Fruit fly (Drosophila melanogaster) ovary, adult (tissue): ENCODE results near the gene LanA.
A peak's percentile ranks its signal among the peaks of the same experiment; 100 is the strongest.

ENCODE experiments used
- CG17801 ChIP-seq: fragments of 200-800 bp; optimal IDR thresholded peaks from 2 replicates; lab custom pipeline; 2019; ENCODE audit warnings: missing biosample characterization, mild to moderate bottlenecking, missing genetic modification characterization, moderate library complexity; ENCODE audit not compliant: partially characterized antibody

The LanA gene

DNA sequence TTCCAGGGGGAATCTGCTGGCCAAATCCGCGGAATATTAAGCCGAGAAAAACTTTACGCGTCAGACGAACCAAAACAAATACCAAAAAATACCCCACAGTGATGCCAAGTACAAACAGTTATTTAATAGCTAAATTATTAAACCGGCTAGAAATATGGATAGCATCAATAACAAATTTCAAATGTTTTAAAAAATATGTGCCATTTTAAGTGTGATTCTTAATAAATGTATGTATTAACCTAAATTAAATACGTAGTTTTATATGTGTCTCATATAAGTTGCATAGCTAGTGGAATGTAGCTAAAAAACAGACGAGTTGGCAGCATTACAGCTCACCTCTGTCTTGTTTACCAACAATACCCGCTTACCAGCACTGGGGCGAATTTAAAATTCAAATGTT, 36.0 kb downstream of the LanA start, which contains the start of gene CG10274:
Gene CG10274, minus strand, starts transcription at position 54 of the 400 bp plus-strand sequence.
- TF ChIP-seq CG17801 (GFP tag; lab: Kevin White, UChicago) = peak; percentile 61

DNA sequence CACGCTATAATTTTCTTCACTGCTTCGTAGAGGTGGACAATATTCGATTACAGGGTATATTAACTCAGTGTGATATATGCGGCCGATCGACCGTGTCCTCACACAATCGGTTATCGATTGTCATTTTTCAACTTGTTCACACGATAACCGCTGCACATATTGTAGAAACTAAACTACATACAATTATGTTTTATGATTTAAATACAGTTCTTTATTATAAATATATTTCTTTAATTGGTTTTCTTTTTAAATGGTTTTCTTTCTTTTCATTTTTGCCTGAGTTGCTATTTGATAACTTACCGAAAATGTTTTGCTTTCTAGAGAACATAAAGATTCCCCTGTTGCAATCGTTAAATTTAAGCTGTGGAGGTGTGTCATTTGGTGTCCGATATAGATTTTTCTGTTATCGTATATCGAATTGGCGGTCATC, 44.0 kb downstream of the LanA start, which contains the start of the genes fmt and CG7376:
Gene fmt, minus strand, starts transcription at position 55 of the 430 bp plus-strand sequence.
Gene CG7376, plus strand, starts transcription at position 423 of the 430 bp plus-strand sequence.
- TF ChIP-seq CG17801 (GFP tag; lab: Kevin White, UChicago) = peak; percentile 36

DNA sequence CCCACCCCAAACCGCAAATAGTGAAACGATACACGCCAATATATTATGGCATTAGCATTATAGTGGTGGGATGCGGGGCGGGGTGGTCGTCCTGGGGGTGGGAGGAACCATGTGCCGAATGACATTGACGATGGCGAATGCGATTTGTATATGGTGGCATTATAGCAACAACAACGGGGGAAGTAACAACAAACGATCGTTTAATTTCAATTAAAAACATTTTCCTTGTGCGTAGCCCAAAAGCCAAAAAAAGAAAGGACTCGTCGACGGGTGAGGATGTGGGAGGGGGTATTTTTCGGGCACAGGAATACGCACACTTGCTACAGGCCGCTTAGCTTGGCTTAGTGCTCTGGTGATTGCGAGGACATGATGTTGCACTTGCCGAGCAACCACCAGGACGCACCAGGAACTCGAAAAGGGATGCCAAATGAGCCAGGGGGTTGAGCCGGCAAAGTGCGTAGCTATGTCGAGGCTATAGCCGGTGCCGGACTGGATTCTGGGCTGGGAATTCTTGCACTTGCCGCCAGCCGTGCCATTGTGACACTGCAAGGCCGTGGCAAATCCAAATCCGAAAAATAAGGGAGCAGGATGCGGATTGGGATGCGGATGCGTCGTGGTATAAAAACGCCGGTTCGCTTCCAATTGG, 55.2 kb downstream of the LanA start, which contains the start of gene Prdm13:
Gene Prdm13, plus strand, starts transcription at position 645 of the 646 bp plus-strand sequence.
- no peak for TF ChIP-seq CG17801 (GFP tag; lab: Kevin White, UChicago)

DNA sequence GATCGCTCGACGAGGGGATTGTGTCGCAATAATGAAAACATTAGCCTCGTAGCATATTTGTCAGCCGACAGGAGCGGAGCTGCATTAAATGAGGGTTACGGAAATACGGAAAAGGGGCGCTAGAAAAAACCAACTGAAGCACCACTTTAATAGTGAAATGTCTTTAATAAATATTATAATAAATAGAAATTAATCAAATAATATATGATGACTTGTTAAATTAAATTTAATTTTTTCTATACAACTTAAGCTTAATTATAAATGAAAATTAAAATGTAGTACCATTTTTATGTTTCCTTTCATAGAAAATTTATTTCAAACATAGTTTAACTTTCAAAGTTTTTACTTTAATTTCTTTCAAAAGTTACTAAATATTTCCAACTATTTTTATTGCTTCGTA, 55.8 kb downstream of the LanA start:
- TF ChIP-seq CG17801 (GFP tag; lab: Kevin White, UChicago) = no peak

DNA sequence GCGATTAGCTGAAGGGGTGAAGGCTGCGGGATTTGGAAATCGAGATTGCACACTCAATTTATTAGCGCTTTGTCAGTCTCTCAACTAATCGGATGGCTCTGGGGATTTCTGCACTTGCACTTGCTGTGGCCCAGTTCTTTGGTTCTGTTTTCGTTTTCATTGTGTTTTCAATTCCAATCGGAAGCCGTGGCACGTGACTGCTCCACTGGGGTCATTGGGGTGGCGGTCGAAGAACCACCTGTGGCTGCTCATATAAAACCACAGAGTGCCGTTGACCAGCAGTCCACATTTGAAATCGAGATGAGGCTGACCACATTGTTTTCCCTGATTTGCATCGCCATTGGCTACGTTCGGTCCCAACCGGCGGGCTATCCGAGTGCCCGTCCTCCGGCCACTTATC, 57.3 kb downstream of the LanA start, which contains the start of gene Cpr65Az:
Gene Cpr65Az, plus strand, starts transcription at position 301 of the 400 bp plus-strand sequence.
- no peak for TF ChIP-seq CG17801 (GFP tag; lab: Kevin White, UChicago)

DNA sequence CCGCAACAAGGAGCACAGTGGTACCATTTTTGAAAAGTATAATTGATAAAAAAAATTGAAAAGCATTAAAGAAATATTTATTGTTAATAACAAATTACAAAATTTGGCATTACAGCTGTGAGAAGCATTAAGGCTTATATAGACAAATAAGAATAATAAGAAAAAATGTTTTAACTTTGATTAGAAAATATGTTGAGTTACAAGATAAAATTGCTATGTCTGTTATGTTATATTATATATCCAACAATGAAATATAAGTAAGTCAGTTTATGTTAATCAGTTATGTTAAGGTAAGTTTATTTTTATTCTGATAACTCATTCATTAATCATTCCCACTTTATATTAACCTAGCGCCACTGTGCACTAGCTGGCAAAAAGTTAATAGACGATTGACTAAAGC, 58.0 kb downstream of the LanA start:
- TF ChIP-seq CG17801 (GFP tag; lab: Kevin White, UChicago) = no peak

DNA sequence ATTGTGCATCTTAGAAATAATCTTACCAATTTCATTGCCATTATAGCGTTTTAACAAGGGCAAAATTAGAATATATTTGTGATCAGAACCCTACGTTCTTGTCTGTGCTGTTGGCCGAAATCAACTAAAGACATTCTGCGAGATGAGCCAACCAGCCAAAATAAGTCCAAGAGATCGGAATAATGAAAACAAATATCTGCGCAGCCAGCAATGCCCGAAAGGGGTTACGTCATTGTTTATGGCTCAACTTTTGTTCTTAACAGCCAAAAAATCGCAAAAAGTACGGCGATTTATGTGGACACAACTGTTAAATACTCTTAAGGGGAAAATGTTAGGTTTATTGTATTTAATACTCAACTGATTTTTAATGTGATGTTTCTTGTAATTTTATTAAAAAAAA, 59.3 kb downstream of the LanA start, which contains the start of gene Cpr65Ay:
Gene Cpr65Ay, minus strand, starts transcription at position 101 of the 400 bp plus-strand sequence.
- TF ChIP-seq CG17801 (GFP tag; lab: Kevin White, UChicago) = no peak

DNA sequence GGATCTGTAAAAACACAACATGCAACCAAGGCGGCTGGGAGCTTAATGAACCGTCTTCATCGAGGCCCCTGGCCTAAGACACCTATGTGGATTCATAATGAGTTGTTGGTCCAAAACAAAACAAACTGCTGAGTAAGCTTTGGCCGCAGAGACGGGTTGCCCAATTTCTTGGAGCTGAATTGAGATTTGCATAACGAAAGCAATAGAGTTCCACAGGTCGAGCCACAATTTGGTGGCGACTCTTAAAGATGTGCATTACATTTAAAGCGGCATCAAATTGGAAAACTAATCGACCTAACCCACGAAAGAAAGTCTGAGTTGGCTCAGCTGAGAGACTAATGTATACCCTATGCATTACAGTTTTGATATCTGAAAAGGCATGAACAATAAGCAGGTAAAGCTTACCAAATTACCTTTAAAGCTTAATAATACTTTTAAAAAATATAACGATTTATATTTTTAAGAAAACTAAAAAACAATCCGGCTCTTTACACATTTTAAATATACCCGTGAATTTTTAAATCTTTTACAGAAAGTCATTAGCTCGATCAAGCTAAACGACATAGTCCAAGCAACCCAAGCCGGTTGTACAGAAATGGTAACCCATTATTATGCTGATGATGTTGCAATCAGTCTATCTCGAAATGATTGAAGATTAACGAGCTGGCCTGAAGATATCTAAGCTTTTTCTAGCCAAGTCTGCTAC, 60.3 kb downstream of the LanA start, which contains the start of gene CG13297:
Gene CG13297, minus strand, starts transcription at position 51 of the 706 bp plus-strand sequence.
- no peak for TF ChIP-seq CG17801 (GFP tag; lab: Kevin White, UChicago)

DNA sequence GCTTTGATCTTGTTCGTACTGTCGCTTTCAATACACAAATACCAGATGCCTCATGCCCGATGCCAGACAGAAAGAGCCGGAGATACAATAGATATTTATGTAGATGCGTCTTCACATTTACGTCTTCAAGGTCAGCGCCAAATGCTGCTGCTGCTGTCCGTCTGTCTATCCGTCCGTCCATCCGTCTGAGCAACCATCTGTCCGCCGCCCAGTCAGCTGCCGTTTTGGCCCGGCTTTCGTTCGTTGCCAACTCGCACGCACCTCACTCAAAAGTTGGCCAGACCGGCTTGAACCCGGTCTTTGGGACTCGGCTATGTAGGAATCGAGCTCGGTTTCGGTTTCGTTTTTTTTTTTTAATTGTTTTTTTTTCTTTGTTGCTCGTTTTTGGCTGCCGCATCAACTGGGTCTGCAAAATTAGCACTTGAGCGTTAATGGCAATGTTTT, 62.8 kb downstream of the LanA start:
- no peak for TF ChIP-seq CG17801 (GFP tag; lab: Kevin White, UChicago)
